Worm (Caenorhabditis elegans) whole organism, L2 larva: ENCODE results near the gene math-40.
A peak's percentile ranks its signal among the peaks of the same experiment; 100 is the strongest.

Source experiments
- C34F6.9 ChIP-seq: fragments of 150-350 bp; optimal IDR thresholded peaks from 2 replicates; lab custom pipeline; 2014; ENCODE audit warnings: missing biosample characterization, missing genetic modification characterization
- F13H6.1 ChIP-seq: sonication (generic microtip); optimal IDR thresholded peaks from 2 replicates; lab custom pipeline; 2016; ENCODE audit warnings: missing genetic modification characterization, missing compliant biosample characterization
- R02D3.7 ChIP-seq: fragments of 150-350 bp; optimal IDR thresholded peaks from 2 replicates; lab custom pipeline; 2014; ENCODE audit warnings: missing biosample characterization, missing genetic modification characterization
- ZK546.5 ChIP-seq: sonication (generic microtip); optimal IDR thresholded peaks from 2 replicates; lab custom pipeline; 2017; ENCODE audit warnings: missing biosample characterization, missing genetic modification characterization
- aly-2 ChIP-seq: fragments of 150-350 bp; optimal IDR thresholded peaks from 2 replicates; lab custom pipeline; 2014; ENCODE audit warnings: missing biosample characterization, missing genetic modification characterization
- ama-1 ChIP-seq: fragments of 150-350 bp; optimal IDR thresholded peaks from 2 replicates; lab custom pipeline; 2018; ENCODE audit warnings: inconsistent platforms
- ceh-16 ChIP-seq: fragments of 150-350 bp; optimal IDR thresholded peaks from 2 replicates; lab custom pipeline; 2014; ENCODE audit warnings: missing biosample characterization, missing genetic modification characterization
- ceh-82 ChIP-seq: fragments of 150-350 bp; optimal IDR thresholded peaks from 2 replicates; lab custom pipeline; 2014; ENCODE audit warnings: missing biosample characterization, missing genetic modification characterization
- crh-2 ChIP-seq: sonication (generic microtip); optimal IDR thresholded peaks from 2 replicates; lab custom pipeline; 2017; ENCODE audit warnings: missing biosample characterization, missing genetic modification characterization
- dmd-4 ChIP-seq: sonication (generic microtip); optimal IDR thresholded peaks from 2 replicates; lab custom pipeline; 2017; ENCODE audit warnings: missing biosample characterization, missing genetic modification characterization
- egl-27 ChIP-seq: sonication (generic microtip); optimal IDR thresholded peaks from 3 replicates; lab custom pipeline; 2017; ENCODE audit warnings: missing biosample characterization, missing genetic modification reagents, missing genetic modification characterization
- elt-1 ChIP-seq: fragments of 150-350 bp; optimal IDR thresholded peaks from 2 replicates; lab custom pipeline; 2014; ENCODE audit warnings: missing biosample characterization, missing genetic modification characterization
- fos-1 ChIP-seq: fragments of 150-350 bp; optimal IDR thresholded peaks from 2 replicates; lab custom pipeline; 2014; ENCODE audit warnings: missing biosample characterization, missing genetic modification characterization
- gmeb-1 ChIP-seq: fragments of 150-350 bp; optimal IDR thresholded peaks from 2 replicates; lab custom pipeline; 2014; ENCODE audit warnings: missing biosample characterization, missing genetic modification characterization
- lin-11 ChIP-seq: fragments of 150-350 bp; sonication (generic microtip); optimal IDR thresholded peaks from 2 replicates; lab custom pipeline; 2014; ENCODE audit warnings: missing biosample characterization, missing genetic modification characterization, inconsistent platforms, mixed read lengths
- lin-13 ChIP-seq: fragments of 150-350 bp; optimal IDR thresholded peaks from 2 replicates; lab custom pipeline; 2014; ENCODE audit warnings: missing biosample characterization, missing genetic modification reagents, missing genetic modification characterization
- lin-39 ChIP-seq: fragments of 150-350 bp; optimal IDR thresholded peaks from 2 replicates; lab custom pipeline; 2014; ENCODE audit warnings: missing biosample characterization, missing genetic modification reagents, missing genetic modification characterization
- lsy-2 ChIP-seq, 2 experiments: fragments of 150-350 bp in 1 of 2; sonication (generic microtip) in 1 of 2; optimal IDR thresholded peaks; 2 replicates each; lab custom pipeline; 2014 to 2017; ENCODE audit warnings: missing biosample characterization in 2 of 2, missing genetic modification characterization in 2 of 2
- mab-5 ChIP-seq: fragments of 150-350 bp; optimal IDR thresholded peaks from 2 replicates; lab custom pipeline; 2014; ENCODE audit warnings: missing biosample characterization, missing genetic modification characterization
- mbf-1 ChIP-seq: sonication (generic microtip); optimal IDR thresholded peaks from 2 replicates; lab custom pipeline; 2017; ENCODE audit warnings: missing biosample characterization, missing genetic modification characterization
- mdl-1 ChIP-seq, 2 experiments: fragments of 150-350 bp in 1 of 2; sonication (generic microtip) in 1 of 2; optimal IDR thresholded peaks; 2 replicates each; lab custom pipeline; 2017; ENCODE audit warnings: missing biosample characterization in 2 of 2, missing genetic modification characterization in 2 of 2
- nhr-10 ChIP-seq: sonication (generic microtip); optimal IDR thresholded peaks from 2 replicates; lab custom pipeline; 2017; ENCODE audit warnings: missing biosample characterization, missing genetic modification characterization
- nhr-12 ChIP-seq: fragments of 150-350 bp; optimal IDR thresholded peaks from 2 replicates; lab custom pipeline; 2014; ENCODE audit warnings: missing biosample characterization, missing genetic modification characterization
- nhr-129 ChIP-seq: fragments of 150-350 bp; optimal IDR thresholded peaks from 2 replicates; lab custom pipeline; 2014; ENCODE audit warnings: missing biosample characterization, missing genetic modification characterization
- nhr-21 ChIP-seq: fragments of 150-350 bp; optimal IDR thresholded peaks from 2 replicates; lab custom pipeline; 2014; ENCODE audit warnings: missing biosample characterization, missing genetic modification characterization
- nhr-237 ChIP-seq: fragments of 150-350 bp; optimal IDR thresholded peaks from 2 replicates; lab custom pipeline; 2014; ENCODE audit warnings: missing biosample characterization, missing genetic modification characterization
- nhr-6 ChIP-seq: fragments of 150-350 bp; optimal IDR thresholded peaks from 2 replicates; lab custom pipeline; 2014; ENCODE audit warnings: missing biosample characterization, missing genetic modification characterization
- nhr-77 ChIP-seq: fragments of 150-350 bp; optimal IDR thresholded peaks from 2 replicates; lab custom pipeline; 2014; ENCODE audit warnings: missing biosample characterization, missing genetic modification characterization
- sem-4 ChIP-seq: fragments of 150-350 bp; optimal IDR thresholded peaks from 2 replicates; lab custom pipeline; 2014; ENCODE audit warnings: missing biosample characterization, missing genetic modification reagents, missing genetic modification characterization
- skn-1 ChIP-seq: sonication (generic microtip); optimal IDR thresholded peaks from 2 replicates; lab custom pipeline; 2017; ENCODE audit warnings: missing biosample characterization, missing genetic modification characterization
- sma-9 ChIP-seq, 2 experiments: fragments of 150-350 bp in 1 of 2; sonication (generic microtip) in 1 of 2; optimal IDR thresholded peaks; 2 replicates each; lab custom pipeline; 2014 to 2016; ENCODE audit warnings: missing genetic modification characterization in 2 of 2, mild to moderate bottlenecking in 1 of 2, missing biosample characterization in 1 of 2, missing compliant biosample characterization in 1 of 2, missing genetic modification reagents in 1 of 2, moderate library complexity in 1 of 2
- snpc-4 ChIP-seq: fragments of 150-350 bp; optimal IDR thresholded peaks from 2 replicates; lab custom pipeline; 2014; ENCODE audit warnings: missing biosample characterization, missing genetic modification characterization
- unc-39 ChIP-seq: fragments of 150-350 bp; optimal IDR thresholded peaks from 2 replicates; lab custom pipeline; 2014; ENCODE audit warnings: missing biosample characterization, missing genetic modification characterization
- unc-55 ChIP-seq: fragments of 150-350 bp; sonication (generic microtip); optimal IDR thresholded peaks from 3 replicates; lab custom pipeline; 2014; ENCODE audit warnings: missing biosample characterization, missing genetic modification reagents, missing genetic modification characterization
- unc-62 ChIP-seq: fragments of 150-350 bp; optimal IDR thresholded peaks from 2 replicates; lab custom pipeline; 2014; ENCODE audit warnings: missing biosample characterization, missing genetic modification reagents, missing genetic modification characterization
- zag-1 ChIP-seq: fragments of 150-350 bp; optimal IDR thresholded peaks from 2 replicates; lab custom pipeline; 2014; ENCODE audit warnings: missing biosample characterization, missing genetic modification characterization
- ztf-11 ChIP-seq: sonication (generic microtip); optimal IDR thresholded peaks from 2 replicates; lab custom pipeline; 2017; ENCODE audit warnings: missing biosample characterization, missing genetic modification characterization
- ztf-4 ChIP-seq: fragments of 150-350 bp; optimal IDR thresholded peaks from 2 replicates; lab custom pipeline; 2014; ENCODE audit warnings: missing biosample characterization, missing genetic modification characterization

The math-40 gene

ce11 chrII:1830182-1830682, at the start of gene math-40:
math-40 (plus strand) TSS chrII:1830632.
- TF ChIP-seq fos-1 (peak; percentile 80), sem-4 (tag; lab: Kevin White, UChicago) (no peak), gmeb-1 (tag; lab: Kevin White, UChicago) (no peak), nhr-12 (tag; lab: Kevin White, UChicago) (no peak)
- TF ChIP-seq, all 48 proteins: peak for 1

ce11 chrII:1782474-1782873, 48.0 kb upstream of the math-40 start, which contains the start of gene math-4:
math-4 (minus strand) TSS chrII:1782574.
- TF ChIP-seq fos-1 = no peak
- TF ChIP-seq mab-5 (tag; lab: Kevin White, UChicago) = no peak
- no peak for TF ChIP-seq R02D3.7 (tag; lab: Kevin White, UChicago)
- no peak for TF ChIP-seq ZK546.5
- TF ChIP-seq lin-11 (tag; lab: Kevin White, UChicago) = no peak
- TF ChIP-seq nhr-21 (tag; lab: Kevin White, UChicago) = no peak
- TF ChIP-seq mbf-1 (tag; lab: Kevin White, UChicago) = no peak
- no peak for TF ChIP-seq nhr-77 (tag; lab: Kevin White, UChicago)
- no peak for TF ChIP-seq nhr-6 (tag; lab: Kevin White, UChicago)
- TF ChIP-seq sma-9 (GFP tag; optimal IDR thresholded peaks at IDR 0.05; lab: Kevin White, UChicago) = no peak
- TF ChIP-seq sma-9 (tag; optimal IDR thresholded peaks at IDR 0.05; lab: Kevin White, UChicago) = no peak
- no peak for TF ChIP-seq mdl-1 (tag; optimal IDR thresholded peaks at IDR 0.05; lab: Kevin White, UChicago)
- TF ChIP-seq, all 48 proteins: peak for 0

- TF ChIP-seq dmd-4 (tag; lab: Kevin White, UChicago) = no peak
- TF ChIP-seq lsy-2 (tag; optimal IDR thresholded peaks at IDR 0.05; lab: Kevin White, UChicago) = no peak
- TF ChIP-seq lin-13 (GFP tag; lab: Kevin White, UChicago) = no peak
- TF ChIP-seq unc-62 (GFP tag; lab: Kevin White, UChicago) = no peak
- TF ChIP-seq aly-2 (tag; lab: Kevin White, UChicago) = no peak
- TF ChIP-seq ztf-11 = no peak
- TF ChIP-seq zag-1 (tag; lab: Kevin White, UChicago) = no peak
- no peak for TF ChIP-seq ama-1
- no peak for TF ChIP-seq fos-1
- no peak for TF ChIP-seq nhr-21 (tag; lab: Kevin White, UChicago)
- TF ChIP-seq ceh-82 (tag; lab: Kevin White, UChicago) = no peak
- no peak for TF ChIP-seq F13H6.1
- no peak for TF ChIP-seq nhr-129 (tag; lab: Kevin White, UChicago)
Observed at ce11 chrII:1784799-1785198, 45.6 kb upstream of the math-40 start, which contains the start of gene C08F1.11. C08F1.11 (minus strand) TSS chrII:1784899.

- TF ChIP-seq gmeb-1 (tag; lab: Kevin White, UChicago) = no peak
- TF ChIP-seq aly-2 (tag; lab: Kevin White, UChicago) = no peak
- no peak for TF ChIP-seq egl-27
- no peak for TF ChIP-seq C34F6.9 (tag; lab: Kevin White, UChicago)
- TF ChIP-seq ztf-4 (tag; lab: Kevin White, UChicago) = no peak
- TF ChIP-seq snpc-4 (tag; lab: Kevin White, UChicago) = no peak
- TF ChIP-seq crh-2 (tag; lab: Kevin White, UChicago) = no peak
- no peak for TF ChIP-seq R02D3.7 (tag; lab: Kevin White, UChicago)
- no peak for TF ChIP-seq mab-5 (tag; lab: Kevin White, UChicago)
- TF ChIP-seq nhr-129 (tag; lab: Kevin White, UChicago) = no peak
- TF ChIP-seq nhr-77 (tag; lab: Kevin White, UChicago) = no peak
Observed at ce11 chrII:1786209-1786608, 44.2 kb upstream of the math-40 start, which contains the start of gene C08F1.10. C08F1.10 (minus strand) TSS chrII:1786309.

- TF ChIP-seq ama-1 (no peak), mdl-1 (tag; optimal IDR thresholded peaks at IDR 0.05; lab: Kevin White, UChicago) (no peak), ceh-82 (tag; lab: Kevin White, UChicago) (no peak), R02D3.7 (tag; lab: Kevin White, UChicago) (no peak), skn-1 (tag; lab: Kevin White, UChicago) (no peak), nhr-6 (tag; lab: Kevin White, UChicago) (no peak), nhr-10 (tag; lab: Kevin White, UChicago) (no peak), ceh-16 (tag; lab: Kevin White, UChicago) (no peak), mab-5 (tag; lab: Kevin White, UChicago) (no peak), gmeb-1 (tag; lab: Kevin White, UChicago) (no peak), sem-4 (tag; lab: Kevin White, UChicago) (no peak), ztf-11 (no peak), unc-55 (GFP tag; lab: Kevin White, UChicago) (no peak), lin-39 (tag; lab: Kevin White, UChicago) (no peak), lin-11 (tag; lab: Kevin White, UChicago) (no peak), snpc-4 (tag; lab: Kevin White, UChicago) (no peak), elt-1 (tag; lab: Kevin White, UChicago) (no peak), nhr-237 (tag; lab: Kevin White, UChicago) (no peak), unc-39 (no peak)
- TF ChIP-seq, all 48 proteins: peak for 0
Observed at ce11 chrII:1787208-1787607, 43.2 kb upstream of the math-40 start.
